Worm (Caenorhabditis elegans) whole organism, L1 larva: Measurements from ENCODE around the gene C13F10.7.

Experiments used
- aly-2 ChIP-seq: fragments of 150-350 bp; optimal IDR thresholded peaks from 2 replicates; lab custom pipeline; 2014; ENCODE audit warnings: missing biosample characterization, missing genetic modification characterization
- ama-1 ChIP-seq: fragments of 150-350 bp; optimal IDR thresholded peaks from 2 replicates; lab custom pipeline; 2014
- blmp-1 ChIP-seq: fragments of 150-350 bp; optimal IDR thresholded peaks from 2 replicates; lab custom pipeline; 2014; ENCODE audit warnings: missing biosample characterization, missing genetic modification characterization
- hpl-2 ChIP-seq: fragments of 150-350 bp; optimal IDR thresholded peaks from 2 replicates; lab custom pipeline; 2014; ENCODE audit warnings: missing biosample characterization, missing genetic modification reagents, missing genetic modification characterization
- mep-1 ChIP-seq: fragments of 150-350 bp; optimal IDR thresholded peaks from 2 replicates; lab custom pipeline; 2014; ENCODE audit warnings: missing biosample characterization, missing genetic modification characterization
- snpc-4 ChIP-seq: fragments of 150-350 bp; optimal IDR thresholded peaks from 2 replicates; lab custom pipeline; 2014; ENCODE audit warnings: missing biosample characterization, missing genetic modification characterization
- sup-37 ChIP-seq: fragments of 200-800 bp; sonication (Bioruptor generic); optimal IDR thresholded peaks from 2 replicates; lab custom pipeline; 2018; ENCODE audit warnings: mild to moderate bottlenecking, missing genetic modification characterization, missing compliant biosample characterization
- tbx-2 ChIP-seq: sonication (generic microtip); optimal IDR thresholded peaks from 2 replicates; lab custom pipeline; 2016; ENCODE audit warnings: missing genetic modification characterization, missing compliant biosample characterization

DNA sequence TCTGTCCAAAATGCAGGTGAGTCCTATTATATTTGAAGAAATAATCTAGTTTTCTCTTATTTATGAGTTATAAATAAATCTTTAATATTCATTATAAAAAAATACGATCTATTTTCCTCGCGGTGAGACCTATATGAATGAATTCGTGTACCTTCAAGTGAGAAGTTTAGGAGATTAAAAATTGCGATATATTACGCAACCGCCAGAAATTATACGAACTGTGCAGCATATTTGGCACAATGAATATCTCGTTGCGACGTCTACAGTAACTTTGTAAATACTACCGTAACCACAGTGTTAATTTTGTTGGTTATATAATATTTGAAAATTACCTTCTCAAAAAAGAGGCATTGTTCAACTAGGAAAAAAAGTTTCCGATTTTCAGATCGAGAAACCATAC lies 1.3 kb upstream of the C13F10.7 start:
- TF ChIP-seq aly-2 (tag; lab: Kevin White, UChicago) (no peak), hpl-2 (no peak), tbx-2 (tag; lab: Kevin White, UChicago) (no peak), mep-1 (tag; lab: Kevin White, UChicago) (no peak), blmp-1 (tag; lab: Kevin White, UChicago) (no peak), snpc-4 (tag; lab: Kevin White, UChicago) (no peak), ama-1 (lab: Kevin White, UChicago) (no peak), sup-37 (GFP tag; lab: Kevin White, UChicago) (no peak)
